Fruit fly (Drosophila melanogaster): Measurements from ENCODE around the gene CG32295.

Gene CG32295

dm6 chr3L:2567050-2567609 lies 40.4 kb upstream of the CG32295 start:
- no peak for TF ChIP-seq Jra (GFP tag; optimal IDR thresholded peaks at IDR 0.05)
- TF ChIP-seq CG32264 (GFP tag; optimal IDR thresholded peaks at IDR 0.05) = no peak
- no peak for TF ChIP-seq Abd-B (GFP tag; optimal IDR thresholded peaks at IDR 0.05)
- no peak for TF ChIP-seq Sp1 (GFP tag; optimal IDR thresholded peaks at IDR 0.05)
- TF ChIP-seq Hnf4 (GFP tag; optimal IDR thresholded peaks at IDR 0.05) = no peak
- no peak for TF ChIP-seq CrebA (GFP tag; optimal IDR thresholded peaks at IDR 0.05; ENCODE audit: borderline replicate concordance)
- TF ChIP-seq fru (GFP tag; optimal IDR thresholded peaks at IDR 0.05) = no peak
- no peak for TF ChIP-seq dmrt93B (GFP tag; optimal IDR thresholded peaks at IDR 0.05)
- TF ChIP-seq Rel (GFP tag; optimal IDR thresholded peaks at IDR 0.05) = no peak
- no peak for TF ChIP-seq Rel (tag; optimal IDR thresholded peaks at IDR 0.05)
- TF ChIP-seq HLH106 (tag; optimal IDR thresholded peaks at IDR 0.05) = no peak
- TF ChIP-seq br (GFP tag; optimal IDR thresholded peaks at IDR 0.05) = no peak
- no peak for TF ChIP-seq sv (GFP tag; optimal IDR thresholded peaks at IDR 0.05)
- TF ChIP-seq Dif (GFP tag; optimal IDR thresholded peaks at IDR 0.05; ENCODE audit: partially characterized antibody) = no peak
- no peak for TF ChIP-seq Hr78 (GFP tag; optimal IDR thresholded peaks at IDR 0.05)
- no peak for TF ChIP-seq foxo (GFP tag; optimal IDR thresholded peaks at IDR 0.05)
- TF ChIP-seq psq (GFP tag; optimal IDR thresholded peaks at IDR 0.05) = no peak
- no peak for TF ChIP-seq jim (GFP tag; optimal IDR thresholded peaks at IDR 0.05)
- no peak for TF ChIP-seq pan (optimal IDR thresholded peaks at IDR 0.05)

dm6 chr3L:2566029-2566428 lies 39.3 kb upstream of the CG32295 start:
- no peak for TF ChIP-seq Rel (GFP tag; optimal IDR thresholded peaks at IDR 0.05)
- TF ChIP-seq Rel (tag; optimal IDR thresholded peaks at IDR 0.05) = peak; percentile 18
- TF ChIP-seq CrebA (GFP tag; optimal IDR thresholded peaks at IDR 0.05; ENCODE audit: borderline replicate concordance) = no peak

dm6 chr3L:2555670-2556069 lies 28.9 kb upstream of the CG32295 start:
- TF ChIP-seq CrebA (GFP tag; optimal IDR thresholded peaks at IDR 0.05; ENCODE audit: borderline replicate concordance) (no peak), Dif (GFP tag; optimal IDR thresholded peaks at IDR 0.05; ENCODE audit: partially characterized antibody) (no peak), GATAd (GFP tag; optimal IDR thresholded peaks at IDR 0.05) (no peak), dsf (GFP tag; optimal IDR thresholded peaks at IDR 0.05; ENCODE audit: borderline replicate concordance) (no peak), Mio (GFP tag; optimal IDR thresholded peaks at IDR 0.05) (no peak), h (GFP tag; optimal IDR thresholded peaks at IDR 0.05) (no peak), HLH106 (tag; optimal IDR thresholded peaks at IDR 0.05) (no peak), Hr78 (GFP tag; optimal IDR thresholded peaks at IDR 0.05) (no peak), Abd-B (GFP tag; optimal IDR thresholded peaks at IDR 0.05) (no peak), Jra (GFP tag; optimal IDR thresholded peaks at IDR 0.05) (no peak), Sp1 (GFP tag; optimal IDR thresholded peaks at IDR 0.05) (no peak), CG32264 (GFP tag; optimal IDR thresholded peaks at IDR 0.05) (no peak), tai (GFP tag; optimal IDR thresholded peaks at IDR 0.05) (no peak), sage (GFP tag; optimal IDR thresholded peaks at IDR 0.05) (no peak), woc (GFP tag; optimal IDR thresholded peaks at IDR 0.05) (no peak), foxo (GFP tag; optimal IDR thresholded peaks at IDR 0.05) (no peak)

DNA sequence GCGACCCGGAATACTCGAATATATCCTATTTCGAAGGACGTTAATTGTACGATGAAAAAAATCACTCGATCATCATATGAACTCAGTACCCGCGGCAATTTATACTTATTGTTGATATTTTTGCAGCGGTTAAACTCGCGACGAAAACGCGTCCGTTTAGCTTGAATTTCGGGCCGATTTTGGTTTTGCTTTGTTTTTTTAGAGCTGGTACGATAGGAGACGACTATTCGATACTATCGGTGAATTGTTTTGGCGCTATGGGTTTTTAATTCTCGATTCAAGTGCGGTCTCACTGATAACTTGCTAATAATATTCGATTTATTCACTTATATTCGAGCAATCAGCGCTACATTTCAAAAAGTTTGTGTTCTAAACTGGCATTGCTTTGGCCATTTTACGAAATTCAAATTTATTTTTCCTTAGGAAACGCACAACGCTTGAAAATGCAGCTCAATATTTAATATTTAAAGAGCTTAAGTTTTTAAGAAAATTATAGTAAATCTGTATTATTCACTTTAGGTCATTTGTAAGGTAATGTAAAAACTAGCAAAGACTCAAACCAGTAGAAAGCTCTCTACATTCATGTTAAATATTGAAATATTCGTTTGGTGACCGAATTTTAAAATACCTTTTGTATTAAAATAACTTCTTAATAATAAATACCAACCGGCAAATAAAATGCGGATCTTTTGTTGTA lies 27.5 kb upstream of the CG32295 start, which contains the start of gene Spn:
Spn (minus strand) TSS at position 175 of the 697 bp plus-strand sequence.
- no peak for TF ChIP-seq Rel (GFP tag; optimal IDR thresholded peaks at IDR 0.05)
- peak; percentile 67 for TF ChIP-seq Rel (tag; optimal IDR thresholded peaks at IDR 0.05)
- TF ChIP-seq Hnf4 (GFP tag; optimal IDR thresholded peaks at IDR 0.05) = peak; percentile 61
- TF ChIP-seq fru (GFP tag; optimal IDR thresholded peaks at IDR 0.05) = no peak
- TF ChIP-seq dmrt93B (GFP tag; optimal IDR thresholded peaks at IDR 0.05) = no peak
- TF ChIP-seq CrebA (GFP tag; optimal IDR thresholded peaks at IDR 0.05; ENCODE audit: borderline replicate concordance) = no peak
- peak; percentile 32 for TF ChIP-seq HLH106 (tag; optimal IDR thresholded peaks at IDR 0.05)
- TF ChIP-seq Hr78 (GFP tag; optimal IDR thresholded peaks at IDR 0.05) = no peak
- no peak for TF ChIP-seq psq (GFP tag; optimal IDR thresholded peaks at IDR 0.05)
- no peak for TF ChIP-seq lola (GFP tag; optimal IDR thresholded peaks at IDR 0.05)
- TF ChIP-seq brk (GFP tag; optimal IDR thresholded peaks at IDR 0.05) = peak; percentile 78
- peak; percentile 43 for TF ChIP-seq sage (GFP tag; optimal IDR thresholded peaks at IDR 0.05)
- peak; percentile 14 for TF ChIP-seq Jra (GFP tag; optimal IDR thresholded peaks at IDR 0.05)
- peak; percentile 36 for TF ChIP-seq Mio (GFP tag; optimal IDR thresholded peaks at IDR 0.05)
- TF ChIP-seq Vsx2 (GFP tag; optimal IDR thresholded peaks at IDR 0.05; ENCODE audit: partially characterized antibody) = no peak
- TF ChIP-seq ey (GFP tag; optimal IDR thresholded peaks at IDR 0.05) = peak; percentile 2
- no peak for TF ChIP-seq sv (GFP tag; optimal IDR thresholded peaks at IDR 0.05)
- TF ChIP-seq CG9705 (GFP tag; optimal IDR thresholded peaks at IDR 0.05) = peak; percentile 19
- no peak for TF ChIP-seq Dfd (GFP tag; optimal IDR thresholded peaks at IDR 0.05)
- TF ChIP-seq jim (GFP tag; optimal IDR thresholded peaks at IDR 0.05) = peak; percentile 68
- peak; percentile 60 for TF ChIP-seq Sp1 (GFP tag; optimal IDR thresholded peaks at IDR 0.05)
- no peak for TF ChIP-seq GATAd (GFP tag; optimal IDR thresholded peaks at IDR 0.05)
- TF ChIP-seq h (GFP tag; optimal IDR thresholded peaks at IDR 0.05) = peak; percentile 46
- TF ChIP-seq foxo (GFP tag; optimal IDR thresholded peaks at IDR 0.05) = peak in 1 of 2 experiments; percentile 6
- peak; percentile 54 for TF ChIP-seq CG32264 (GFP tag; optimal IDR thresholded peaks at IDR 0.05)
- peak; percentile 59 for TF ChIP-seq rgr (GFP tag; optimal IDR thresholded peaks at IDR 0.05)
- no peak for TF ChIP-seq dl (GFP tag; optimal IDR thresholded peaks at IDR 0.05; ENCODE audit: insufficient read depth in 1 of 2, partially characterized antibody in 2 of 2)
- peak; percentile 31 for TF ChIP-seq br (GFP tag; optimal IDR thresholded peaks at IDR 0.05)
- no peak for TF ChIP-seq dsf (GFP tag; optimal IDR thresholded peaks at IDR 0.05; ENCODE audit: borderline replicate concordance)
- peak; percentile 69 for TF ChIP-seq tai (GFP tag; optimal IDR thresholded peaks at IDR 0.05)
- TF ChIP-seq Hr83 (GFP tag; optimal IDR thresholded peaks at IDR 0.05; ENCODE audit: poor library complexity, severe bottlenecking) = peak; percentile 74
- TF ChIP-seq Myc (optimal IDR thresholded peaks at IDR 0.05) = peak; percentile 83
- TF ChIP-seq Abd-B (GFP tag; optimal IDR thresholded peaks at IDR 0.05) = no peak
- peak; percentile 24 for TF ChIP-seq OdsH (GFP tag; optimal IDR thresholded peaks at IDR 0.05)
- TF ChIP-seq woc (GFP tag; optimal IDR thresholded peaks at IDR 0.05) = no peak

Measured in whole organism, wandering third instar larva.